Worm (Caenorhabditis elegans) whole organism, L2 larva: ENCODE data around the gene H28G03.2.

Experiments
- elt-3 ChIP-seq: sonication (generic microtip); optimal IDR thresholded peaks from 2 replicates; lab custom pipeline; 2017; ENCODE audit warnings: missing biosample characterization, missing genetic modification characterization
- unc-62 ChIP-seq: fragments of 150-350 bp; optimal IDR thresholded peaks from 2 replicates; lab custom pipeline; 2014; ENCODE audit warnings: missing biosample characterization, missing genetic modification reagents, missing genetic modification characterization

- no peak for TF ChIP-seq unc-62 (GFP tag; lab: Kevin White, UChicago)
- no peak for TF ChIP-seq elt-3 (tag; lab: Kevin White, UChicago)
Measured at ce11 chrX:5174256-5174655, 31.3 kb upstream of the H28G03.2 start, which contains the start of gene zchc-1A.
